Worm (Caenorhabditis elegans): ENCODE data around the gene F02C9.1.

F02C9.1 gene

DNA sequence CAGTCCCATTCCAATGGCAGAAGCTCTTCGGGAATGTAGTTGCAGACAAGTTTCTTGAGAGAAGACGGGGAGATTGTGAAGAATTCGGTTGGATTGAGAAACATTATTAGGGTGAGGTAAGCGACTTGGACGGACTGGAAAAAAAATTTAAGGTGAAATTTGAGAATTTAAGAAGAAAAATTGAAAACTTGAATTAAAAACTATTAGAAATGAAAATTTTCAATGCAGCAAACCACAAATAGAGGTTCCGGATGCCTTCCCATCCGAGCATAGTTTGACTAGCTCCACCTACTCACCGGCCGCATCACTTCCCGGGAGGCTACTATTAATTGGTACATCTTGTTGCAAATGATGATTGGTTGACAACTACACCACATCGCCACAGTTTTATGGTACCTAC, 24.8 kb upstream of the F02C9.1 start, which contains the start of gene Y73C8C.8:
Gene Y73C8C.8 (minus strand): TSS at position 101 of the 400 bp plus-strand sequence.
- no peak for TF ChIP-seq lin-32 (GFP tag; optimal IDR thresholded peaks at IDR 0.05)
- no peak for TF ChIP-seq cnd-1 (tag; optimal IDR thresholded peaks at IDR 0.05)
- TF ChIP-seq unc-39 (tag; optimal IDR thresholded peaks at IDR 0.05), result no peak
- no peak for TF ChIP-seq mep-1 (tag; optimal IDR thresholded peaks at IDR 0.05)
- no peak for TF ChIP-seq ztf-11 (tag; optimal IDR thresholded peaks at IDR 0.05)
- no peak for TF ChIP-seq snpc-4 (tag; optimal IDR thresholded peaks at IDR 0.05)
- no peak for TF ChIP-seq flh-1 (GFP tag; optimal IDR thresholded peaks at IDR 0.05)
- no peak for TF ChIP-seq nhr-237 (tag; optimal IDR thresholded peaks at IDR 0.05)
- no peak for TF ChIP-seq mls-2 (tag; optimal IDR thresholded peaks at IDR 0.05)

DNA sequence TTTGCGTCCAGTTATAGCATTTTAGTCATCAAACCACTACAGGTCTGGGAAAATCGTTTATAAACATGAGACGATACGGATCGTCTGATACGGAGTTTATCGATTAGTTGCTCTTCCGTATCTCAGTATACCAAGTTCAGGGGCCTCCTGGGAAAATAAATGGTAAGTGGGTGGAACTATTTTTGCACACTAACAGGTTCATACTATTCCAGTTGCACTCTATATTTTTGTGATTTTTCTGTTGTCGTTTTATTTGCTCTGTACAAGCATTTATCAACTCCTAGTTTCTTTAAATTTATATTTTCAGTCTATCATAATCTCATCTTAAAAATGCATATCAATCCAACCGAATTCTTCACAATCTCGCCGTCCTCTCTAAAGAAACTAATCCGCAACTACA, 23.5 kb upstream of the F02C9.1 start, which contains the start of gene Y73C8C.3:
Gene Y73C8C.3 (plus strand): TSS at position 301 of the 400 bp plus-strand sequence.
- TF ChIP-seq lin-13 (tag; optimal IDR thresholded peaks at IDR 0.05), result no peak
- TF ChIP-seq cnd-1 (tag; optimal IDR thresholded peaks at IDR 0.05), result no peak
- TF ChIP-seq hlh-1 (tag; optimal IDR thresholded peaks at IDR 0.05), result no peak
- TF ChIP-seq mls-2 (tag; optimal IDR thresholded peaks at IDR 0.05), result no peak
- TF ChIP-seq zip-8 (tag; optimal IDR thresholded peaks at IDR 0.05), result no peak
- TF ChIP-seq nhr-237 (tag; optimal IDR thresholded peaks at IDR 0.05), result no peak
- TF ChIP-seq unc-62 (GFP tag; optimal IDR thresholded peaks at IDR 0.05), result no peak
- TF ChIP-seq lin-32 (GFP tag; optimal IDR thresholded peaks at IDR 0.05), result no peak
- TF ChIP-seq sptf-1 (tag; optimal IDR thresholded peaks at IDR 0.05), result no peak
- no peak for TF ChIP-seq nhr-28 (tag; optimal IDR thresholded peaks at IDR 0.05)
- TF ChIP-seq nhr-2 (tag; optimal IDR thresholded peaks at IDR 0.05), result no peak
- TF ChIP-seq ceh-39 (tag; optimal IDR thresholded peaks at IDR 0.05), result no peak
- TF ChIP-seq nhr-76 (tag; optimal IDR thresholded peaks at IDR 0.05), result no peak

DNA sequence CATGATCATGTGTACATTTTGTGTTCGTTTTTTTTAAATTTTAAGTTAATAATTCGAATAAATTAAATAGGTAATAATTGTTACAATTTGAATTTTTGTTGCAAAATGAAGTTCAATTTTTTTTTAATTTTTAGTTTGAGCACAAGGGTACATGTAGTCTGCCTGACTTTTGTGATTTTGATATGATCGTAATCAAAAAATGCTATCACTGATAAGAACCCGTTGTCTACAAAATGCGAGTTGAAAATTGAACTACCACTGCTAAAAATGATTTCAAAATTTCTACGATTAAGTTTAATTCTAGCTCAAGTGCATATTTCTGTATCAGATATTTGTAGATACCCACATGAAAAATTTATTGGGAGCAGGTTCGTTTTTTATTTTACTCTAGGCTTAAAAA, 20.3 kb upstream of the F02C9.1 start, which contains the start of gene clec-210:
Gene clec-210 (plus strand): TSS at position 211 of the 400 bp plus-strand sequence.
- TF ChIP-seq unc-120 (tag; optimal IDR thresholded peaks at IDR 0.05; ENCODE audit: poor library complexity, severe bottlenecking) (no peak), drap-1 (GFP tag; optimal IDR thresholded peaks at IDR 0.05) (no peak), nhr-12 (tag; optimal IDR thresholded peaks at IDR 0.05) (no peak), mab-5 (tag; optimal IDR thresholded peaks at IDR 0.05) (no peak), flh-1 (GFP tag; optimal IDR thresholded peaks at IDR 0.05) (no peak), elt-3 (tag; optimal IDR thresholded peaks at IDR 0.05) (no peak), tbx-8 (GFP tag; optimal IDR thresholded peaks at IDR 0.05) (no peak), M03D4.4 (tag; optimal IDR thresholded peaks at IDR 0.05) (no peak), sem-2 (GFP tag; optimal IDR thresholded peaks at IDR 0.05) (no peak), lin-32 (GFP tag; optimal IDR thresholded peaks at IDR 0.05) (no peak), unc-39 (tag; optimal IDR thresholded peaks at IDR 0.05) (no peak)

DNA sequence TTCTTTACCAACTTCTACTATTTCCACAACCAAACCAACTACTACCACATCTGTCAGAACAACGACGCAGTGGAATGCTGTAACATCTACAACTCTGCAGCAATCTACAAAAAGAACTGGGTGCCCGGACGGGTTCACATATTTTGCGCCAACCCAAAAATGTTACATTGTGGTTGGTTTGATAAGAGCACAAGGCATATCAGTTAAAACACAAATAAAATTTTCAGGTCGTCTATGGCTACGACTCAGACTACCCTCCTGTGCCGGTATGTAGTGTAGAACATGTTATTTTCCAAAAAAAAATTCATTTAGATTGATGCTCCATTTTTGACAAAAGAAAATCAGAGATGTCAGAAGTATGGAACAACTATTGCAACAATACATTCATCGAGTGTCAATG, 19.3 kb upstream of the F02C9.1 start:
- TF ChIP-seq nhr-12 (tag; optimal IDR thresholded peaks at IDR 0.05) (no peak), bed-3 (GFP tag; optimal IDR thresholded peaks at IDR 0.05) (no peak), nhr-76 (tag; optimal IDR thresholded peaks at IDR 0.05) (no peak), snpc-4 (tag; optimal IDR thresholded peaks at IDR 0.05) (no peak), nhr-237 (tag; optimal IDR thresholded peaks at IDR 0.05) (no peak), cnd-1 (tag; optimal IDR thresholded peaks at IDR 0.05) (no peak), ztf-11 (tag; optimal IDR thresholded peaks at IDR 0.05) (no peak), nhr-28 (tag; optimal IDR thresholded peaks at IDR 0.05) (no peak), elt-1 (tag; optimal IDR thresholded peaks at IDR 0.05; ENCODE audit: borderline replicate concordance, insufficient read depth) (no peak), ceh-83 (GFP tag; optimal IDR thresholded peaks at IDR 0.05) (no peak)

DNA sequence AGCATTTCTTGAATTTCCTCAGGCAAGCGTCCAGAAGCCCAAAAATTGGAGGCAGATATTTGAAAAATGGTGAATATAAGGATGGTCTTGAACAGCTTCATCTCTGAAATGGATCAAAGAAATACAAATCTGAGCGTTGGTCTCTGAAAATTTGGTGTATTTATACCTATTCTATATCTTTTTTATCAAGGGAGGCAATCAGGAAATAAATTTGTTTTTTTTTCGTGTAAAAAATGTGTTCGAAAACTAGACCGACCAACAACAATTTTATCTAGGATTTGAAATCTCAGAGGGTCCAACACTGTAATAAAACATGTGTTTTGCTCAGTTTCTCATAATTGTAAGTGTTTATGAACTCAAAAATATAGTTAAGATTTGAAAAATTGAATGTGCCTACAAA, 16.8 kb upstream of the F02C9.1 start, which contains the start of gene srt-56:
Gene srt-56 (minus strand): TSS at position 101 of the 400 bp plus-strand sequence.
- TF ChIP-seq ces-1 (GFP tag; optimal IDR thresholded peaks at IDR 0.05), result no peak
- TF ChIP-seq M03D4.4 (tag; optimal IDR thresholded peaks at IDR 0.05), result no peak

DNA sequence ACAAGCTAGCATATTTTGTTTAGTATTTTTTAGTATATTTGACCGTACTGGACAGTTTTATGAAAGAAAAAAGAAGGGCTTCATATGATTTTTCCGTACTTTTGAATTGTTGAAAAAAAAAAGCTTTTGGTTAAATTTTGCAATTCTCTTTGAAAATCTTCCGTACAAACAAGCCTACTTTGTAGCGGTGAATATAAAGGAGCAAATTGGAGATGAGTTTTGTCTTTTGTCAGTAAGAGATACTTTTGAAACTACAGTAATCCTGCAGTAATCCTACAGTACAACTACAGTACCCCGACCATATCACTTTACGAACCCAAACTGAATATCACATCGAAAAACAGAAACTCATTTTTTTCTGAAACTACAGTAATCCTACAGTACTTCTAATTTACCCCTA, 16.1 kb upstream of the F02C9.1 start:
- TF ChIP-seq nhr-28 (tag; optimal IDR thresholded peaks at IDR 0.05), result no peak
- no peak for TF ChIP-seq lin-13 (tag; optimal IDR thresholded peaks at IDR 0.05)
- TF ChIP-seq ceh-43 (GFP tag; optimal IDR thresholded peaks at IDR 0.05), result no peak
- no peak for TF ChIP-seq nhr-12 (tag; optimal IDR thresholded peaks at IDR 0.05)
- TF ChIP-seq sem-2 (GFP tag; optimal IDR thresholded peaks at IDR 0.05), result no peak
- TF ChIP-seq ceh-83 (GFP tag; optimal IDR thresholded peaks at IDR 0.05), result no peak
- TF ChIP-seq nhr-237 (tag; optimal IDR thresholded peaks at IDR 0.05), result no peak
- no peak for TF ChIP-seq blmp-1 (tag; optimal IDR thresholded peaks at IDR 0.05)
- TF ChIP-seq mep-1 (tag; optimal IDR thresholded peaks at IDR 0.05), result no peak
- no peak for TF ChIP-seq nhr-76 (tag; optimal IDR thresholded peaks at IDR 0.05)
- no peak for TF ChIP-seq sptf-1 (tag; optimal IDR thresholded peaks at IDR 0.05)
- TF ChIP-seq ham-2 (GFP tag; optimal IDR thresholded peaks at IDR 0.05), result no peak
- no peak for TF ChIP-seq tbx-8 (GFP tag; optimal IDR thresholded peaks at IDR 0.05)
- TF ChIP-seq pha-4 (tag; optimal IDR thresholded peaks at IDR 0.05), result no peak
- TF ChIP-seq lsy-2 (tag; optimal IDR thresholded peaks at IDR 0.05), result no peak
- no peak for TF ChIP-seq hlh-1 (tag; optimal IDR thresholded peaks at IDR 0.05)
- no peak for TF ChIP-seq ces-1 (GFP tag; optimal IDR thresholded peaks at IDR 0.05)
- no peak for TF ChIP-seq unc-62 (GFP tag; optimal IDR thresholded peaks at IDR 0.05)
- no peak for TF ChIP-seq zip-8 (tag; optimal IDR thresholded peaks at IDR 0.05)

Measured in whole organism, mixed stage, embryonic.